Worm (Caenorhabditis elegans) whole organism, late embryonic: ENCODE measurements around the gene srw-121.

Source experiments
- F13H6.1 ChIP-seq: sonication (generic microtip); optimal IDR thresholded peaks from 2 replicates; lab custom pipeline; 2016; ENCODE audit warnings: missing genetic modification characterization, missing compliant biosample characterization
- K09A11.1 ChIP-seq: sonication (generic microtip); optimal IDR thresholded peaks from 2 replicates; lab custom pipeline; 2017; ENCODE audit warnings: antibody characterized with exemption, mild to moderate bottlenecking, missing genetic modification characterization, missing compliant biosample characterization; ENCODE audit not compliant: insufficient read depth
- ama-1 ChIP-seq: fragments of 150-350 bp; optimal IDR thresholded peaks from 2 replicates; lab custom pipeline; 2014
- ceh-14 ChIP-seq: sonication (generic microtip); optimal IDR thresholded peaks from 2 replicates; lab custom pipeline; 2016; ENCODE audit warnings: missing genotype, missing genetic modification characterization, missing compliant biosample characterization
- ceh-19 ChIP-seq: fragments of 200-800 bp; sonication (Bioruptor generic); optimal IDR thresholded peaks from 2 replicates; lab custom pipeline; 2018; ENCODE audit warnings: mild to moderate bottlenecking, missing genetic modification characterization, missing compliant biosample characterization
- ceh-24 ChIP-seq: sonication (generic microtip); optimal IDR thresholded peaks from 2 replicates; lab custom pipeline; 2016; ENCODE audit warnings: mild to moderate bottlenecking, missing genetic modification characterization, missing compliant biosample characterization
- ceh-30 ChIP-seq: fragments of 150-350 bp; optimal IDR thresholded peaks from 2 replicates; lab custom pipeline; 2014; ENCODE audit warnings: missing biosample characterization, missing genetic modification characterization
- ceh-45 ChIP-seq: fragments of 200-800 bp; sonication (Bioruptor generic); IDR thresholded peaks from 2 replicates; pipeline ENCODE4 v1.3.6; 2022; ENCODE audit warnings: missing genetic modification reagents, missing genetic modification characterization, missing compliant biosample characterization
- ceh-6 ChIP-seq: fragments of 200-800 bp; sonication (Bioruptor generic); optimal IDR thresholded peaks from 2 replicates; lab custom pipeline; 2018; ENCODE audit warnings: mild to moderate bottlenecking, missing genetic modification characterization, missing compliant biosample characterization
- ceh-9 ChIP-seq: sonication (generic microtip); optimal IDR thresholded peaks from 2 replicates; lab custom pipeline; 2016; ENCODE audit warnings: mild to moderate bottlenecking, missing genetic modification characterization, inconsistent platforms, missing compliant biosample characterization
- che-1 ChIP-seq: sonication (generic microtip); optimal IDR thresholded peaks from 2 replicates; lab custom pipeline; 2016; ENCODE audit warnings: mild to moderate bottlenecking, missing genetic modification characterization, missing compliant biosample characterization
- dmd-4 ChIP-seq: sonication (generic microtip); optimal IDR thresholded peaks from 2 replicates; lab custom pipeline; 2016; ENCODE audit warnings: borderline replicate concordance, missing genetic modification characterization, missing compliant biosample characterization
- ets-4 ChIP-seq: sonication (generic microtip); optimal IDR thresholded peaks from 2 replicates; lab custom pipeline; 2016; ENCODE audit warnings: missing genetic modification characterization, missing compliant biosample characterization
- eyg-1 ChIP-seq: sonication (generic microtip); optimal IDR thresholded peaks from 2 replicates; lab custom pipeline; 2016; ENCODE audit warnings: missing genotype, missing genetic modification characterization, missing compliant biosample characterization
- fax-1 ChIP-seq: sonication (generic microtip); optimal IDR thresholded peaks from 2 replicates; lab custom pipeline; 2016; ENCODE audit warnings: missing genotype, missing genetic modification characterization, missing compliant biosample characterization
- fkh-10 ChIP-seq: fragments of 150-350 bp; optimal IDR thresholded peaks from 2 replicates; lab custom pipeline; 2014; ENCODE audit warnings: missing biosample characterization, missing genetic modification reagents, missing genetic modification characterization
- hlh-15 ChIP-seq: sonication (generic microtip); optimal IDR thresholded peaks from 2 replicates; lab custom pipeline; 2016; ENCODE audit warnings: missing genetic modification characterization, missing compliant biosample characterization
- hlh-30 ChIP-seq: sonication (generic microtip); optimal IDR thresholded peaks from 2 replicates; lab custom pipeline; 2017; ENCODE audit warnings: antibody characterized with exemption, missing genetic modification characterization, missing compliant biosample characterization; ENCODE audit not compliant: insufficient read depth
- hlh-6 ChIP-seq: sonication (generic microtip); optimal IDR thresholded peaks from 2 replicates; lab custom pipeline; 2016; ENCODE audit warnings: missing genotype, missing genetic modification characterization, missing compliant biosample characterization
- hlh-8 ChIP-seq: sonication (generic microtip); optimal IDR thresholded peaks from 2 replicates; lab custom pipeline; 2016; ENCODE audit warnings: missing genotype, missing genetic modification characterization, missing compliant biosample characterization
- lim-6 ChIP-seq: sonication (generic microtip); optimal IDR thresholded peaks from 2 replicates; lab custom pipeline; 2016; ENCODE audit warnings: missing genetic modification characterization, missing compliant biosample characterization
- lin-11 ChIP-seq: fragments of 200-800 bp; sonication (Bioruptor generic); optimal IDR thresholded peaks from 2 replicates; lab custom pipeline; 2018; ENCODE audit warnings: mild to moderate bottlenecking, missing genetic modification characterization, missing compliant biosample characterization
- madf-2 ChIP-seq: sonication (generic microtip); optimal IDR thresholded peaks from 2 replicates; lab custom pipeline; 2017; ENCODE audit warnings: missing genetic modification characterization, missing compliant biosample characterization
- mec-3 ChIP-seq: sonication (generic microtip); optimal IDR thresholded peaks from 2 replicates; lab custom pipeline; 2016; ENCODE audit warnings: borderline replicate concordance, missing genetic modification characterization, missing compliant biosample characterization
- nhr-11 ChIP-seq: fragments of 150-350 bp; optimal IDR thresholded peaks from 2 replicates; lab custom pipeline; 2014; ENCODE audit warnings: missing biosample characterization, missing genetic modification characterization
- nhr-232 ChIP-seq: sonication (generic microtip); optimal IDR thresholded peaks from 2 replicates; lab custom pipeline; 2016; ENCODE audit warnings: missing genetic modification characterization, missing compliant biosample characterization
- npax-4 ChIP-seq: sonication (generic microtip); optimal IDR thresholded peaks from 2 replicates; lab custom pipeline; 2016; ENCODE audit warnings: missing genetic modification characterization, missing compliant biosample characterization
- pag-3 ChIP-seq: sonication (generic microtip); optimal IDR thresholded peaks from 2 replicates; lab custom pipeline; 2016; ENCODE audit warnings: missing compliant biosample characterization, missing genetic modification characterization, borderline replicate concordance
- pha-2 ChIP-seq: sonication (generic microtip); optimal IDR thresholded peaks from 2 replicates; lab custom pipeline; 2017; ENCODE audit warnings: mild to moderate bottlenecking, missing genetic modification characterization, missing compliant biosample characterization
- pha-4 ChIP-seq: fragments of 150-350 bp; optimal IDR thresholded peaks from 2 replicates; lab custom pipeline; 2018; ENCODE audit warnings: missing biosample characterization, missing genetic modification reagents, missing genetic modification characterization
- pros-1 ChIP-seq: fragments of 150-350 bp; optimal IDR thresholded peaks from 2 replicates; lab custom pipeline; 2014; ENCODE audit warnings: missing biosample characterization, missing genetic modification reagents, missing genetic modification characterization
- ref-2 ChIP-seq: sonication (generic microtip); optimal IDR thresholded peaks from 2 replicates; lab custom pipeline; 2016; ENCODE audit warnings: missing genetic modification characterization, missing compliant biosample characterization
- sdc-2 ChIP-seq: sonication (generic microtip); optimal IDR thresholded peaks from 2 replicates; lab custom pipeline; 2016; ENCODE audit warnings: missing genotype, missing genetic modification characterization, missing compliant biosample characterization
- sox-4 ChIP-seq: sonication (generic microtip); optimal IDR thresholded peaks from 2 replicates; lab custom pipeline; 2017; ENCODE audit warnings: mild to moderate bottlenecking, missing genetic modification characterization, inconsistent platforms, missing compliant biosample characterization
- tbx-2 ChIP-seq: sonication (generic microtip); optimal IDR thresholded peaks from 2 replicates; lab custom pipeline; 2016; ENCODE audit warnings: missing genetic modification characterization, missing compliant biosample characterization
- tbx-7 ChIP-seq: sonication (generic microtip); optimal IDR thresholded peaks from 2 replicates; lab custom pipeline; 2016; ENCODE audit warnings: missing genotype, missing genetic modification characterization, missing compliant biosample characterization
- zip-5 ChIP-seq: sonication (generic microtip); optimal IDR thresholded peaks from 2 replicates; lab custom pipeline; 2016; ENCODE audit warnings: missing genetic modification characterization, missing compliant biosample characterization
- ztf-16 ChIP-seq: sonication (generic microtip); optimal IDR thresholded peaks from 2 replicates; lab custom pipeline; 2017; ENCODE audit warnings: missing genetic modification characterization, missing compliant biosample characterization

Gene srw-121

ce11 chrV:3014185-3014584 lies 22.8 kb upstream of the srw-121 start, which contains the start of gene K12D9.1:
TSS of gene K12D9.1 (plus strand) at chrV:3014485.
- TF ChIP-seq ceh-45 (GFP tag; lab: Robert Waterston, UW) (no peak), ceh-14 (tag; lab: Kevin White, UChicago) (no peak), pha-2 (tag; lab: Kevin White, UChicago) (no peak), hlh-15 (no peak), nhr-11 (tag; lab: Kevin White, UChicago) (no peak), nhr-232 (no peak), fax-1 (tag; lab: Kevin White, UChicago) (no peak), ceh-19 (GFP tag; lab: Kevin White, UChicago) (no peak), dmd-4 (tag; lab: Kevin White, UChicago) (no peak), mec-3 (tag; lab: Kevin White, UChicago) (no peak), ceh-30 (tag; lab: Kevin White, UChicago) (no peak), hlh-8 (tag; lab: Kevin White, UChicago) (no peak), lin-11 (tag; lab: Kevin White, UChicago) (no peak), ceh-9 (tag; lab: Kevin White, UChicago) (no peak), fkh-10 (GFP tag; lab: Kevin White, UChicago) (no peak), ceh-6 (GFP tag; lab: Kevin White, UChicago) (no peak)

- no peak for TF ChIP-seq hlh-6 (tag; lab: Kevin White, UChicago)
- no peak for TF ChIP-seq pha-4 (tag; lab: Kevin White, UChicago)
- no peak for TF ChIP-seq che-1 (tag; lab: Kevin White, UChicago)
- TF ChIP-seq sdc-2 (tag; lab: Kevin White, UChicago): no peak
- no peak for TF ChIP-seq zip-5 (tag; lab: Kevin White, UChicago)
- no peak for TF ChIP-seq npax-4 (tag; lab: Kevin White, UChicago)
- no peak for TF ChIP-seq pros-1 (tag; lab: Kevin White, UChicago)
- no peak for TF ChIP-seq tbx-2
Observed at ce11 chrV:3011394-3011793, 20.0 kb upstream of the srw-121 start, which contains the start of gene srw-135. TSS of gene srw-135 (minus strand) at chrV:3011494.

- TF ChIP-seq zip-5 (tag; lab: Kevin White, UChicago) (no peak), ceh-24 (tag; lab: Kevin White, UChicago) (no peak), sox-4 (tag; lab: Kevin White, UChicago) (no peak)
Observed at ce11 chrV:3010468-3010867, 19.1 kb upstream of the srw-121 start, which contains the start of gene srw-136. TSS of gene srw-136 (minus strand) at chrV:3010568.

- TF ChIP-seq pag-3 (tag; lab: Kevin White, UChicago): no peak
- TF ChIP-seq ets-4 (tag; lab: Kevin White, UChicago): no peak
- no peak for TF ChIP-seq ref-2
- TF ChIP-seq lim-6 (tag; lab: Kevin White, UChicago): no peak
- no peak for TF ChIP-seq hlh-30 (tag; lab: Kevin White, UChicago)
Observed at ce11 chrV:3005964-3006363, 14.6 kb upstream of the srw-121 start, which contains the start of gene srw-112. TSS of gene srw-112 (minus strand) at chrV:3006064.

ce11 chrV:2999736-3000135 lies 8.4 kb upstream of the srw-121 start, which contains the start of gene srw-119:
TSS of gene srw-119 (minus strand) at chrV:2999836.
- TF ChIP-seq dmd-4 (tag; lab: Kevin White, UChicago) (no peak), sdc-2 (tag; lab: Kevin White, UChicago) (no peak), F13H6.1 (no peak), ama-1 (lab: Kevin White, UChicago) (no peak), madf-2 (tag; lab: Kevin White, UChicago) (no peak), ets-4 (tag; lab: Kevin White, UChicago) (no peak), ceh-45 (GFP tag; lab: Robert Waterston, UW) (no peak), ceh-24 (tag; lab: Kevin White, UChicago) (no peak), K09A11.1 (tag; lab: Kevin White, UChicago) (no peak), ztf-16 (tag; lab: Kevin White, UChicago) (no peak), tbx-2 (no peak), pag-3 (tag; lab: Kevin White, UChicago) (no peak), npax-4 (tag; lab: Kevin White, UChicago) (no peak), eyg-1 (tag; lab: Kevin White, UChicago) (no peak), tbx-7 (no peak), pha-4 (tag; lab: Kevin White, UChicago) (no peak), fkh-10 (GFP tag; lab: Kevin White, UChicago) (no peak)
